Worm (Caenorhabditis elegans) whole organism, L4/young adult: Measurements from ENCODE around the gene ZK673.5.

Experiments used
- W03F9.2 ChIP-seq: fragments of 150-350 bp; optimal IDR thresholded peaks from 2 replicates; lab custom pipeline; 2014; ENCODE audit warnings: missing biosample characterization, missing genetic modification characterization
- dao-5 ChIP-seq: sonication (generic microtip); optimal IDR thresholded peaks from 2 replicates; lab custom pipeline; 2016; ENCODE audit warnings: missing genotype, missing genetic modification characterization, moderate library complexity, missing compliant biosample characterization
- him-1 ChIP-seq: sonication (generic microtip); optimal IDR thresholded peaks from 2 replicates; lab custom pipeline; 2016; ENCODE audit warnings: missing genotype, missing genetic modification reagents, missing genetic modification characterization, missing compliant biosample characterization

- no peak for TF ChIP-seq W03F9.2 (tag; lab: Kevin White, UChicago)
- TF ChIP-seq dao-5 (tag; lab: Kevin White, UChicago) = no peak
- TF ChIP-seq him-1 (tag; lab: Kevin White, UChicago) = no peak
These were observed 11.0 kb upstream of the ZK673.5 start for ce11 chrII:10450335-10450734.
